Worm (Caenorhabditis elegans) whole organism, young adult: ENCODE measurements around the gene Y54F10AM.8.

Experiments
- B0019.2 ChIP-seq: fragments of 200-800 bp; sonication (Bioruptor generic); conservative IDR thresholded peaks from 2 replicates; pipeline ENCODE4 v1.3.6; 2022; ENCODE audit warnings: missing genetic modification reagents, missing genetic modification characterization, missing compliant biosample characterization
- B0261.1 ChIP-seq: sonication (generic microtip); optimal IDR thresholded peaks from 2 replicates; lab custom pipeline; 2016; ENCODE audit warnings: mild to moderate bottlenecking, missing genetic modification characterization, moderate library complexity, missing compliant biosample characterization
- C06A6.2 ChIP-seq: fragments of 200-800 bp; sonication (Bioruptor generic); conservative IDR thresholded peaks from 2 replicates; pipeline ENCODE4 v1.3.6; 2022; ENCODE audit warnings: missing genetic modification characterization, missing compliant biosample characterization
- C17E4.6 ChIP-seq: fragments of 200-800 bp; sonication (Bioruptor generic); IDR thresholded peaks from 2 replicates; pipeline ENCODE4 v1.3.6; 2022; ENCODE audit warnings: missing genetic modification reagents, missing genetic modification characterization, missing compliant biosample characterization
- F10E7.11 ChIP-seq: sonication (generic microtip); optimal IDR thresholded peaks from 2 replicates; lab custom pipeline; 2017; ENCODE audit warnings: mild to moderate bottlenecking, missing genetic modification characterization, moderate library complexity, missing compliant biosample characterization
- F22D6.2 ChIP-seq: sonication (generic microtip); optimal IDR thresholded peaks from 2 replicates; lab custom pipeline; 2016; ENCODE audit warnings: mild to moderate bottlenecking, missing genetic modification characterization, missing compliant biosample characterization
- F23B12.7 ChIP-seq: sonication (generic microtip); optimal IDR thresholded peaks from 2 replicates; lab custom pipeline; 2017; ENCODE audit warnings: missing genetic modification characterization, mild to moderate bottlenecking, missing compliant biosample characterization, antibody characterized with exemption, moderate library complexity; ENCODE audit not compliant: insufficient read depth
- F37B4.10 ChIP-seq: fragments of 200-800 bp; sonication (Bioruptor generic); IDR thresholded peaks from 2 replicates; pipeline ENCODE4 v1.3.6; 2022; ENCODE audit warnings: missing genetic modification characterization, missing compliant biosample characterization
- F49E8.2 ChIP-seq: sonication (generic microtip); optimal IDR thresholded peaks from 3 replicates; lab custom pipeline; 2017; ENCODE audit warnings: missing genetic modification characterization, mild to moderate bottlenecking, missing compliant biosample characterization, antibody characterized with exemption, moderate library complexity; ENCODE audit not compliant: insufficient read depth
- Y67H2A.10 ChIP-seq: fragments of 200-800 bp; sonication (Bioruptor generic); conservative IDR thresholded peaks from 2 replicates; pipeline ENCODE4 v1.3.6; 2022; ENCODE audit warnings: missing genetic modification reagents, missing genetic modification characterization, missing compliant biosample characterization
- athp-1 ChIP-seq: sonication (generic microtip); optimal IDR thresholded peaks from 2 replicates; lab custom pipeline; 2017; ENCODE audit warnings: mild to moderate bottlenecking, missing genetic modification characterization, missing compliant biosample characterization
- attf-6 ChIP-seq: fragments of 200-800 bp; sonication (Bioruptor generic); IDR thresholded peaks from 2 replicates; pipeline ENCODE4 v1.3.6; 2022; ENCODE audit warnings: missing genetic modification reagents, missing genetic modification characterization, missing compliant biosample characterization
- cebp-1 ChIP-seq, 2 experiments: fragments of 200-800 bp in 1 of 2; sonication (Bioruptor generic) in 1 of 2; sonication (generic microtip) in 1 of 2; IDR thresholded peaks in 1 of 2; optimal IDR thresholded peaks in 1 of 2; 2 replicates each; pipeline versions ENCODE4 v1.3.6 to Lab custom; 2017 to 2022; ENCODE audit warnings: missing compliant biosample characterization in 2 of 2, missing genetic modification characterization in 2 of 2, mild to moderate bottlenecking in 1 of 2, missing genetic modification reagents in 1 of 2, moderate library complexity in 1 of 2
- cebp-2 ChIP-seq: fragments of 200-800 bp; sonication (Bioruptor generic); IDR thresholded peaks from 2 replicates; pipeline ENCODE4 v1.3.6; 2022; ENCODE audit warnings: missing genetic modification characterization, missing compliant biosample characterization
- ceh-27 ChIP-seq: fragments of 200-800 bp; sonication (Bioruptor generic); optimal IDR thresholded peaks from 2 replicates; lab custom pipeline; 2018; ENCODE audit warnings: mild to moderate bottlenecking, missing genetic modification characterization, moderate library complexity, missing compliant biosample characterization
- ceh-40 ChIP-seq: fragments of 200-800 bp; sonication (Bioruptor generic); IDR thresholded peaks from 2 replicates; pipeline ENCODE4 v1.3.6; 2022; ENCODE audit warnings: missing genetic modification characterization, missing compliant biosample characterization
- ceh-58 ChIP-seq: fragments of 200-800 bp; sonication (Bioruptor generic); IDR thresholded peaks from 2 replicates; pipeline ENCODE4 v1.3.6; 2022; ENCODE audit warnings: missing genetic modification characterization, missing compliant biosample characterization
- ceh-79 ChIP-seq: sonication (generic microtip); optimal IDR thresholded peaks from 2 replicates; lab custom pipeline; 2017; ENCODE audit warnings: mild to moderate bottlenecking, missing genetic modification characterization, missing compliant biosample characterization
- dox-1 ChIP-seq: fragments of 200-800 bp; sonication (Bioruptor generic); IDR thresholded peaks from 2 replicates; pipeline ENCODE4 v1.3.6; 2022; ENCODE audit warnings: missing genetic modification reagents, missing genetic modification characterization, missing compliant biosample characterization
- dpff-1 ChIP-seq: sonication (generic microtip); optimal IDR thresholded peaks from 2 replicates; lab custom pipeline; 2017; ENCODE audit warnings: mild to moderate bottlenecking, missing genetic modification characterization, missing compliant biosample characterization
- egl-44 ChIP-seq: fragments of 200-800 bp; sonication (Bioruptor generic); IDR thresholded peaks from 2 replicates; pipeline ENCODE4 v1.3.6; 2022; ENCODE audit warnings: missing genetic modification reagents, missing genetic modification characterization, missing compliant biosample characterization
- ets-4 ChIP-seq: fragments of 200-800 bp; sonication (Bioruptor generic); optimal IDR thresholded peaks from 2 replicates; lab custom pipeline; 2018; ENCODE audit warnings: mild to moderate bottlenecking, missing genetic modification characterization, missing compliant biosample characterization
- fkh-3 ChIP-seq: sonication (generic microtip); optimal IDR thresholded peaks from 2 replicates; lab custom pipeline; 2016; ENCODE audit warnings: mild to moderate bottlenecking, missing genetic modification characterization, missing compliant biosample characterization
- him-1 ChIP-seq: sonication (generic microtip); optimal IDR thresholded peaks from 2 replicates; lab custom pipeline; 2016; ENCODE audit warnings: missing genotype, missing genetic modification reagents, missing genetic modification characterization, missing compliant biosample characterization
- hmg-20 ChIP-seq: fragments of 200-800 bp; sonication (Bioruptor generic); IDR thresholded peaks from 2 replicates; pipeline ENCODE4 v1.3.6; 2022; ENCODE audit warnings: missing genetic modification reagents, missing genetic modification characterization, missing compliant biosample characterization
- hrde-1 ChIP-seq: sonication (generic microtip); optimal IDR thresholded peaks from 2 replicates; lab custom pipeline; 2016; ENCODE audit warnings: missing genetic modification characterization, mild to moderate bottlenecking, missing compliant biosample characterization, moderate library complexity, missing genotype, missing genetic modification reagents, borderline replicate concordance
- hsf-1 ChIP-seq: fragments of 200-800 bp; sonication (Bioruptor generic); IDR thresholded peaks from 2 replicates; pipeline ENCODE4 v1.3.6; 2022; ENCODE audit warnings: missing genetic modification reagents, missing genetic modification characterization, missing compliant biosample characterization
- let-526 ChIP-seq: fragments of 200-800 bp; sonication (Bioruptor generic); IDR thresholded peaks from 2 replicates; pipeline ENCODE4 v1.3.6; 2022; ENCODE audit warnings: missing genetic modification reagents, missing genetic modification characterization, missing compliant biosample characterization
- let-607 ChIP-seq, 2 experiments: fragments of 200-800 bp in 1 of 2; sonication (Bioruptor generic) in 1 of 2; sonication (generic microtip) in 1 of 2; optimal IDR thresholded peaks; 2 replicates each; lab custom pipeline; 2016 to 2018; ENCODE audit warnings: mild to moderate bottlenecking in 2 of 2, missing compliant biosample characterization in 2 of 2, missing genetic modification characterization in 2 of 2, moderate library complexity in 2 of 2, missing genotype in 1 of 2
- lin-35 ChIP-seq, 3 experiments: fragments of 150-350 bp in 2 of 3; sonication (generic microtip) in 1 of 3; optimal IDR thresholded peaks; 2 replicates each; lab custom pipeline; 2014 to 2018; ENCODE audit warnings: missing biosample characterization in 3 of 3, missing genetic modification characterization in 3 of 3, missing genetic modification reagents in 3 of 3
- lir-1 ChIP-seq: fragments of 200-800 bp; sonication (Bioruptor generic); conservative IDR thresholded peaks from 2 replicates; pipeline ENCODE4 v1.3.6; 2022; ENCODE audit warnings: missing genetic modification reagents, missing genetic modification characterization, missing compliant biosample characterization
- nfya-1 ChIP-seq: sonication (generic microtip); optimal IDR thresholded peaks from 2 replicates; lab custom pipeline; 2017; ENCODE audit warnings: antibody characterized with exemption, missing compliant biosample characterization, missing genetic modification characterization, borderline replicate concordance; ENCODE audit not compliant: insufficient read depth
- nhr-80 ChIP-seq: sonication (generic microtip); optimal IDR thresholded peaks from 2 replicates; lab custom pipeline; 2016; ENCODE audit warnings: missing genetic modification characterization, missing compliant biosample characterization
- pbrm-1 ChIP-seq: fragments of 200-800 bp; sonication (Bioruptor generic); IDR thresholded peaks from 2 replicates; pipeline ENCODE4 v1.3.6; 2022; ENCODE audit warnings: missing genetic modification reagents, missing genetic modification characterization, missing compliant biosample characterization
- rcor-1 ChIP-seq: fragments of 200-800 bp; sonication (Bioruptor generic); IDR thresholded peaks from 2 replicates; pipeline ENCODE4 v1.3.6; 2022; ENCODE audit warnings: missing genetic modification reagents, missing genetic modification characterization, missing compliant biosample characterization
- repo-1 ChIP-seq: sonication (generic microtip); optimal IDR thresholded peaks from 2 replicates; lab custom pipeline; 2017; ENCODE audit warnings: mild to moderate bottlenecking, missing genetic modification characterization, missing compliant biosample characterization
- sdz-38 ChIP-seq: sonication (generic microtip); optimal IDR thresholded peaks from 2 replicates; lab custom pipeline; 2016; ENCODE audit warnings: missing genotype, missing genetic modification characterization, missing compliant biosample characterization
- snpc-1.1 ChIP-seq: sonication (generic microtip); optimal IDR thresholded peaks from 2 replicates; lab custom pipeline; 2017; ENCODE audit warnings: missing genetic modification characterization, mild to moderate bottlenecking, missing compliant biosample characterization, antibody characterized with exemption, moderate library complexity, missing genotype, missing genetic modification reagents; ENCODE audit not compliant: insufficient read depth
- snpc-1.3 ChIP-seq: sonication (generic microtip); optimal IDR thresholded peaks from 2 replicates; lab custom pipeline; 2017; ENCODE audit warnings: missing genetic modification characterization, mild to moderate bottlenecking, missing compliant biosample characterization, antibody characterized with exemption, moderate library complexity, missing genotype, missing genetic modification reagents; ENCODE audit not compliant: insufficient read depth
- snpc-4 ChIP-seq, 5 experiments: fragments of 150-350 bp in 1 of 5; sonication (generic microtip) in 4 of 5; optimal IDR thresholded peaks; 2 replicates each; lab custom pipeline; 2014 to 2018; ENCODE audit warnings: missing genetic modification characterization in 5 of 5, missing biosample characterization in 3 of 5, antibody characterized with exemption in 2 of 5, mild to moderate bottlenecking in 2 of 5, missing compliant biosample characterization in 2 of 5, missing genotype in 2 of 5, moderate library complexity in 2 of 5, missing genetic modification reagents in 1 of 5
- tbp1 ChIP-seq: fragments of 200-800 bp; sonication (Bioruptor generic); optimal IDR thresholded peaks from 2 replicates; lab custom pipeline; 2018; ENCODE audit warnings: mild to moderate bottlenecking, missing genetic modification characterization, missing compliant biosample characterization
- zfh-2 ChIP-seq: fragments of 200-800 bp; sonication (Bioruptor generic); conservative IDR thresholded peaks from 2 replicates; pipeline ENCODE4 v1.3.6; 2022; ENCODE audit warnings: missing genetic modification reagents, missing genetic modification characterization, missing compliant biosample characterization
- ztf-18 ChIP-seq: sonication (generic microtip); optimal IDR thresholded peaks from 2 replicates; lab custom pipeline; 2016; ENCODE audit warnings: missing genotype, mild to moderate bottlenecking, missing genetic modification characterization, missing compliant biosample characterization
- ztf-22 ChIP-seq: fragments of 200-800 bp; sonication (Bioruptor generic); optimal IDR thresholded peaks from 2 replicates; lab custom pipeline; 2018; ENCODE audit warnings: mild to moderate bottlenecking, missing genetic modification characterization, moderate library complexity, missing compliant biosample characterization
- ztf-3 ChIP-seq: fragments of 200-800 bp; sonication (Bioruptor generic); optimal IDR thresholded peaks from 2 replicates; lab custom pipeline; 2018; ENCODE audit warnings: mild to moderate bottlenecking, missing genetic modification characterization, missing compliant biosample characterization

Gene Y54F10AM.8

ce11 chrIII:2528621-2529113 lies 20.9 kb upstream of the Y54F10AM.8 start, which contains the start of the genes Y54F10AM.15, rbc-2 and ndua-8 (continued):
- TF ChIP-seq snpc-4 (GFP tag; optimal IDR thresholded peaks at IDR 0.05; lab: Kevin White, UChicago): peak; percentile 4
- peak in 3 of 4 experiments; percentile 52 to 70 (median 60) for TF ChIP-seq snpc-4 (tag; optimal IDR thresholded peaks at IDR 0.05; lab: Kevin White, UChicago)
- TF ChIP-seq Y67H2A.10 (GFP tag; lab: Robert Waterston, UW): peak; percentile 44; the same call in 1 of the 2 replicates
- TF ChIP-seq C17E4.6 (GFP tag; lab: Robert Waterston, UW): 0 out of 2 replicates have a peak, but pooled peaks have one; percentile 40
- TF ChIP-seq hsf-1: no peak
- no peak for TF ChIP-seq F22D6.2
- TF ChIP-seq fkh-3: no peak
- TF ChIP-seq let-607 (tag; optimal IDR thresholded peaks at IDR 0.05; lab: Kevin White, UChicago): peak in 1 of 2 experiments; percentile 72
- TF ChIP-seq snpc-1.3 (tag; lab: Kevin White, UChicago): peak; percentile 76
- TF ChIP-seq cebp-1 (GFP tag; IDR thresholded peaks at IDR 0.05; lab: Robert Waterston, UW): peak; percentile 25; the same call in 1 of the 2 replicates
- TF ChIP-seq cebp-1 (tag; optimal IDR thresholded peaks at IDR 0.05; lab: Kevin White, UChicago): peak; percentile 83
- TF ChIP-seq snpc-1.1: peak; percentile 28
- TF ChIP-seq ztf-3 (GFP tag; lab: Kevin White, UChicago): no peak
- peak; percentile 37 for TF ChIP-seq nhr-80 (tag; lab: Kevin White, UChicago)
- TF ChIP-seq F37B4.10 (GFP tag; lab: Robert Waterston, UW): no peak
- TF ChIP-seq B0261.1 (tag; lab: Kevin White, UChicago): no peak
- TF ChIP-seq hrde-1: no peak
- no peak for TF ChIP-seq F10E7.11 (tag; lab: Kevin White, UChicago)
- no peak for TF ChIP-seq ceh-40
- no peak for TF ChIP-seq sdz-38 (tag; lab: Kevin White, UChicago)
- TF ChIP-seq hmg-20 (GFP tag; lab: Robert Waterston, UW): no peak
- TF ChIP-seq him-1 (tag; lab: Kevin White, UChicago): no peak
- peak; percentile 41 for TF ChIP-seq athp-1 (tag; lab: Kevin White, UChicago)
- TF ChIP-seq zfh-2 (GFP tag; lab: Robert Waterston, UW): no peak; the same call in 1 of the 2 replicates
- no peak for TF ChIP-seq ztf-22 (GFP tag; lab: Kevin White, UChicago)
- TF ChIP-seq nfya-1: no peak
- 0 out of 2 replicates have a peak, but pooled peaks have one; percentile 26 for TF ChIP-seq C06A6.2 (GFP tag; lab: Robert Waterston, UW)
- TF ChIP-seq dpff-1 (tag; lab: Kevin White, UChicago): no peak
- peak; percentile 3 for TF ChIP-seq repo-1
- no peak for TF ChIP-seq let-526 (GFP tag; lab: Robert Waterston, UW)
- peak; percentile 69 for TF ChIP-seq tbp1 (GFP tag; lab: Kevin White, UChicago)
- no peak for TF ChIP-seq F49E8.2 (tag; lab: Kevin White, UChicago)
- no peak for TF ChIP-seq attf-6 (GFP tag; lab: Robert Waterston, UW)
- TF ChIP-seq rcor-1 (GFP tag; lab: Robert Waterston, UW): peak; percentile 81
- TF ChIP-seq lir-1 (GFP tag; lab: Robert Waterston, UW): 0 out of 2 replicates have a peak, but pooled peaks have one; percentile 33
- peak; percentile 97 for TF ChIP-seq B0019.2 (GFP tag; lab: Robert Waterston, UW)
- no peak for TF ChIP-seq dox-1 (GFP tag; lab: Robert Waterston, UW)
- peak; percentile 64 for TF ChIP-seq ztf-18 (tag; lab: Kevin White, UChicago)
- no peak for TF ChIP-seq ceh-79
- TF ChIP-seq cebp-2: no peak
- TF ChIP-seq pbrm-1: peak; percentile 87
- peak in 2 of 3 experiments; percentile 34 to 91 for TF ChIP-seq lin-35 (GFP tag; optimal IDR thresholded peaks at IDR 0.05; lab: Kevin White, UChicago)
- TF ChIP-seq ets-4 (GFP tag; lab: Kevin White, UChicago): no peak
- no peak for TF ChIP-seq ceh-58
- no peak for TF ChIP-seq ceh-27 (GFP tag; lab: Kevin White, UChicago)
- no peak for TF ChIP-seq egl-44 (GFP tag; lab: Robert Waterston, UW)
- TF ChIP-seq F23B12.7 (tag; lab: Kevin White, UChicago): peak; percentile 94
